Worm (Caenorhabditis elegans) whole organism, L1 larva: Measurements from ENCODE around the gene F13B6.2.
A peak's percentile ranks its signal among the peaks of the same experiment; 100 is the strongest.

Experiments
- C04F5.9 ChIP-seq: sonication (generic microtip); optimal IDR thresholded peaks from 2 replicates; lab custom pipeline; 2016; ENCODE audit warnings: missing genetic modification characterization, missing compliant biosample characterization
- Y116A8C.19 ChIP-seq: sonication (generic microtip); optimal IDR thresholded peaks from 2 replicates; lab custom pipeline; 2016; ENCODE audit warnings: missing compliant biosample characterization, missing genetic modification characterization, borderline replicate concordance
- ama-1 ChIP-seq: fragments of 150-350 bp; optimal IDR thresholded peaks from 2 replicates; lab custom pipeline; 2014
- blmp-1 ChIP-seq: fragments of 150-350 bp; optimal IDR thresholded peaks from 2 replicates; lab custom pipeline; 2014; ENCODE audit warnings: missing biosample characterization, missing genetic modification characterization
- ceh-8 ChIP-seq: fragments of 200-800 bp; sonication (Bioruptor generic); optimal IDR thresholded peaks from 2 replicates; lab custom pipeline; 2018; ENCODE audit warnings: mild to moderate bottlenecking, missing genetic modification characterization, moderate library complexity, missing compliant biosample characterization
- ceh-90 ChIP-seq: sonication (generic microtip); optimal IDR thresholded peaks from 2 replicates; lab custom pipeline; 2016; ENCODE audit warnings: missing genetic modification characterization, missing compliant biosample characterization
- efl-1 ChIP-seq, 4 experiments: fragments of 150-350 bp; optimal IDR thresholded peaks in 3 of 4; peaks in 1 of 4; 1 replicate in 1 of 4; 2 replicates in 3 of 4; lab custom pipeline; 2014; ENCODE audit warnings: missing biosample characterization in 2 of 4, missing genetic modification characterization in 2 of 4, missing genetic modification reagents in 2 of 4
- efl-3 ChIP-seq: fragments of 200-800 bp; sonication (Bioruptor generic); optimal IDR thresholded peaks from 2 replicates; lab custom pipeline; 2018; ENCODE audit warnings: mild to moderate bottlenecking, missing genetic modification characterization, missing compliant biosample characterization
- elt-2 ChIP-seq: sonication (generic microtip); optimal IDR thresholded peaks from 2 replicates; lab custom pipeline; 2016; ENCODE audit warnings: missing genetic modification characterization, mild to moderate bottlenecking, inconsistent platforms, missing compliant biosample characterization, missing genetic modification reagents
- elt-3 ChIP-seq, 6 experiments: fragments of 150-350 bp in 1 of 6; sonication (generic microtip); optimal IDR thresholded peaks; 2 replicates each; lab custom pipeline; 2017 to 2018; ENCODE audit warnings: missing biosample characterization in 6 of 6, missing genetic modification characterization in 6 of 6, inconsistent platforms in 1 of 6
- fkh-10 ChIP-seq: sonication (generic microtip); optimal IDR thresholded peaks from 2 replicates; lab custom pipeline; 2017; ENCODE audit warnings: missing biosample characterization, missing genetic modification reagents, missing genetic modification characterization
- fkh-4 ChIP-seq: sonication (generic microtip); optimal IDR thresholded peaks from 2 replicates; lab custom pipeline; 2016; ENCODE audit warnings: missing compliant biosample characterization, missing genetic modification characterization, borderline replicate concordance
- fos-1 ChIP-seq: fragments of 150-350 bp; optimal IDR thresholded peaks from 2 replicates; lab custom pipeline; 2014; ENCODE audit warnings: missing biosample characterization, missing genetic modification characterization
- grh-1 ChIP-seq: fragments of 200-800 bp; sonication (Bioruptor generic); IDR thresholded peaks from 2 replicates; pipeline ENCODE4 v1.3.6; 2022; ENCODE audit warnings: missing genetic modification reagents, missing genetic modification characterization, missing compliant biosample characterization
- hlh-17 ChIP-seq: fragments of 200-800 bp; sonication (Bioruptor generic); optimal IDR thresholded peaks from 2 replicates; lab custom pipeline; 2018; ENCODE audit warnings: missing genetic modification characterization, mild to moderate bottlenecking, missing compliant biosample characterization, moderate library complexity, borderline replicate concordance
- hpl-2 ChIP-seq: fragments of 150-350 bp; optimal IDR thresholded peaks from 2 replicates; lab custom pipeline; 2014; ENCODE audit warnings: missing biosample characterization, missing genetic modification reagents, missing genetic modification characterization
- irx-1 ChIP-seq: sonication (generic microtip); optimal IDR thresholded peaks from 2 replicates; lab custom pipeline; 2016; ENCODE audit warnings: missing genetic modification characterization, missing compliant biosample characterization
- jun-1 ChIP-seq: fragments of 150-350 bp; optimal IDR thresholded peaks from 2 replicates; lab custom pipeline; 2014; ENCODE audit warnings: missing biosample characterization, missing genetic modification reagents, missing genetic modification characterization
- lin-14 ChIP-seq: fragments of 200-800 bp; sonication (Bioruptor generic); optimal IDR thresholded peaks from 2 replicates; lab custom pipeline; 2018; ENCODE audit warnings: mild to moderate bottlenecking, missing genetic modification characterization, moderate library complexity, missing compliant biosample characterization
- lin-35 ChIP-seq, 2 experiments: fragments of 150-350 bp; optimal IDR thresholded peaks; 2 replicates each; lab custom pipeline; 2014; ENCODE audit warnings: missing biosample characterization in 2 of 2, missing genetic modification characterization in 2 of 2, missing genetic modification reagents in 2 of 2
- lir-3 ChIP-seq: sonication (generic microtip); optimal IDR thresholded peaks from 2 replicates; lab custom pipeline; 2016; ENCODE audit warnings: mild to moderate bottlenecking, missing genetic modification characterization, moderate library complexity, missing compliant biosample characterization; ENCODE audit not compliant: poor library complexity
- mdl-1 ChIP-seq, 2 experiments: fragments of 150-350 bp; optimal IDR thresholded peaks; 2 replicates each; lab custom pipeline; 2014 to 2017; ENCODE audit warnings: missing biosample characterization in 2 of 2, missing genetic modification characterization in 2 of 2, inconsistent platforms in 1 of 2
- mef-2 ChIP-seq: fragments of 150-350 bp; optimal IDR thresholded peaks from 2 replicates; lab custom pipeline; 2014; ENCODE audit warnings: missing biosample characterization, missing genetic modification characterization
- mep-1 ChIP-seq: fragments of 150-350 bp; optimal IDR thresholded peaks from 2 replicates; lab custom pipeline; 2014; ENCODE audit warnings: missing biosample characterization, missing genetic modification characterization
- nhr-11 ChIP-seq: fragments of 150-350 bp; optimal IDR thresholded peaks from 2 replicates; lab custom pipeline; 2014; ENCODE audit warnings: missing biosample characterization, missing genetic modification characterization
- nhr-20 ChIP-seq: sonication (generic microtip); optimal IDR thresholded peaks from 2 replicates; lab custom pipeline; 2016; ENCODE audit warnings: mild to moderate bottlenecking, missing genetic modification characterization, missing compliant biosample characterization
- nhr-237 ChIP-seq: fragments of 150-350 bp; optimal IDR thresholded peaks from 2 replicates; lab custom pipeline; 2014; ENCODE audit warnings: missing biosample characterization, missing genetic modification characterization
- nhr-28 ChIP-seq: fragments of 150-350 bp; optimal IDR thresholded peaks from 2 replicates; lab custom pipeline; 2014; ENCODE audit warnings: missing biosample characterization, missing genetic modification characterization
- nhr-47 ChIP-seq: sonication (generic microtip); optimal IDR thresholded peaks from 2 replicates; lab custom pipeline; 2016; ENCODE audit warnings: mild to moderate bottlenecking, missing genetic modification characterization, moderate library complexity, missing compliant biosample characterization
- nhr-71 ChIP-seq: sonication (generic microtip); optimal IDR thresholded peaks from 2 replicates; lab custom pipeline; 2016; ENCODE audit warnings: mild to moderate bottlenecking, missing genetic modification characterization, moderate library complexity, missing compliant biosample characterization
- nhr-77 ChIP-seq: fragments of 150-350 bp; optimal IDR thresholded peaks from 2 replicates; lab custom pipeline; 2014; ENCODE audit warnings: missing biosample characterization, missing genetic modification characterization
- nhr-85 ChIP-seq: sonication (generic microtip); peaks from one replicate; lab custom pipeline; 2016; ENCODE audit warnings: missing genetic modification characterization, inconsistent platforms, missing compliant biosample characterization
- sptf-1 ChIP-seq: fragments of 150-350 bp; optimal IDR thresholded peaks from 2 replicates; lab custom pipeline; 2014; ENCODE audit warnings: missing biosample characterization, missing genetic modification characterization
- tbx-2 ChIP-seq: sonication (generic microtip); optimal IDR thresholded peaks from 2 replicates; lab custom pipeline; 2016; ENCODE audit warnings: missing genetic modification characterization, missing compliant biosample characterization
- unc-30 ChIP-seq: sonication (generic microtip); optimal IDR thresholded peaks from 2 replicates; lab custom pipeline; 2017; ENCODE audit warnings: missing biosample characterization, missing genetic modification characterization
- unc-98 ChIP-seq: fragments of 200-800 bp; sonication (Bioruptor generic); IDR thresholded peaks from 2 replicates; pipeline ENCODE4 v1.3.6; 2022; ENCODE audit warnings: missing genetic modification characterization, missing compliant biosample characterization
- xbp-1 ChIP-seq: sonication (generic microtip); optimal IDR thresholded peaks from 2 replicates; lab custom pipeline; 2016; ENCODE audit warnings: missing genetic modification characterization, missing compliant biosample characterization
- zag-1 ChIP-seq: fragments of 150-350 bp; optimal IDR thresholded peaks from 2 replicates; lab custom pipeline; 2014; ENCODE audit warnings: missing biosample characterization, missing genetic modification characterization
- ztf-11 ChIP-seq, 2 experiments: sonication (generic microtip); optimal IDR thresholded peaks; 2 replicates each; lab custom pipeline; 2016 to 2017; ENCODE audit warnings: missing genetic modification characterization in 2 of 2, missing biosample characterization in 1 of 2, missing compliant biosample characterization in 1 of 2
- ztf-4 ChIP-seq: fragments of 150-350 bp; optimal IDR thresholded peaks from 2 replicates; lab custom pipeline; 2014; ENCODE audit warnings: missing biosample characterization, missing genetic modification characterization

The F13B6.2 gene

DNA sequence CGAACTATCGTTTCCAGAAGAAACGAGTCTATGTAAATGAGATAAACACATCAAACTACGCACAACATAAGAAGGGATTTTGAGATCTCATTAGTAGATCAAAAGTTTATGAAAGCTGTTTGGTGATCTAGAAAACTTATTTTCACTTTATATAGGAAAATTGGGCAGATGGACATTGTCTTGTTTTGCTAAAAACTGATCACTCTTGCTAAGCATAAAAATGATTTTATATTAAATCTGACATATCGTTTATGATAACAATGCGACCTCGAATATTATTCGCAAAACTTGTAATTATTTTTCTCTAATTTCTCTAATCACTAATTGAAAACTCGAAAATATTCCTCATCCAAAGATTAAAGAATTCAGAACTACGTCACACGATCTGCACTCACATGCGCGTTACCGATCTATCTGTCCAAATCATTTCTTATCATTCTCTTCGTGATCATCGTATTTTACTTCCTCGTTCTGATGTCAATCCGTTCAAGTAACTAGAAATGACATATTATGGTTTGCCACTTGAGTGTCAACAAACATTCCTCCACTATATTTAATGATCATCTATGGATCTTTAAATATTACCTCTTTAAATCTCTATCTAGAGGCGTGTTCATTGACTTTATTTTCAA, 9.8 kb upstream of the F13B6.2 start, which contains the start of gene F55G1.7:
F55G1.7 (minus strand) TSS at position 51 of the 632 bp plus-strand sequence.
- TF ChIP-seq lin-35 (GFP tag; optimal IDR thresholded peaks at IDR 0.05; lab: Kevin White, UChicago) (peak in 1 of 2 experiments; percentile 35), nhr-47 (tag; lab: Kevin White, UChicago) (no peak), ztf-4 (tag; lab: Kevin White, UChicago) (no peak), irx-1 (tag; lab: Kevin White, UChicago) (no peak), blmp-1 (peak; percentile 55), mdl-1 (tag; optimal IDR thresholded peaks at IDR 0.05; lab: Kevin White, UChicago) (no peak), elt-3 (tag; optimal IDR thresholded peaks at IDR 0.05; lab: Kevin White, UChicago) (peak in 5 of 6 experiments; percentile 13 to 90 (median 29)), zag-1 (tag; lab: Kevin White, UChicago) (no peak), nhr-85 (tag; lab: Kevin White, UChicago) (peak; percentile 54), efl-1 (optimal IDR thresholded peaks at IDR 0.05; lab: Kevin White, UChicago) (no peak), efl-1 (GFP tag; optimal IDR thresholded peaks at IDR 0.05 in 1 of 2; lab: Kevin White, UChicago) (peak in 1 of 2 experiments; percentile 20), ceh-8 (GFP tag; lab: Kevin White, UChicago) (no peak), lin-14 (GFP tag; lab: Kevin White, UChicago) (peak; percentile 45), nhr-28 (tag; lab: Kevin White, UChicago) (no peak), nhr-20 (tag; lab: Kevin White, UChicago) (peak; percentile 66), hlh-17 (GFP tag; lab: Kevin White, UChicago) (no peak), nhr-237 (tag; lab: Kevin White, UChicago) (no peak), fkh-10 (GFP tag; lab: Kevin White, UChicago) (no peak), nhr-71 (tag; lab: Kevin White, UChicago) (no peak), tbx-2 (peak; percentile 56), unc-98 (no peak), ztf-11 (tag; optimal IDR thresholded peaks at IDR 0.05; lab: Kevin White, UChicago) (no peak)

DNA sequence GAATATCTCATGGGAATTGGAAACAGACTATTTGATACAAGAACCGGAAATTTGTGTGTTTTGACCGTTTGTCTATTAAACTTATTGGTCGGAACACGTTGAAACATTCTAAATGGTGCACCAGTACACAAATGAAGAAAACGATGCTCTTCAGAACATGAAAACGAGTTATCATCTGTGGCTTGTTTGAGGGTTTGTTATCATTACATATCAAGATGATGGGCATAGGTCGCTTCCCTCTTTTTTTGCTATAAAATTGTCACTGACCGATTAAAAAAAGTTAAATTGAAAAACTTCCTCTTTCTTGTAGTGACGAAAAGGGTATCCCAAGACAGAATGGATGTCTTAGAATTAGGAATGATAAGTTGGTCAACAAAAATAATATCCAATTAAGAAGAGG, 8.5 kb upstream of the F13B6.2 start:
- TF ChIP-seq ama-1 (no peak), mef-2 (tag; lab: Kevin White, UChicago) (no peak), unc-30 (tag; lab: Kevin White, UChicago) (no peak), Y116A8C.19 (no peak), efl-3 (GFP tag; lab: Kevin White, UChicago) (no peak), mep-1 (tag; lab: Kevin White, UChicago) (no peak), mdl-1 (tag; optimal IDR thresholded peaks at IDR 0.05; lab: Kevin White, UChicago) (no peak)

DNA sequence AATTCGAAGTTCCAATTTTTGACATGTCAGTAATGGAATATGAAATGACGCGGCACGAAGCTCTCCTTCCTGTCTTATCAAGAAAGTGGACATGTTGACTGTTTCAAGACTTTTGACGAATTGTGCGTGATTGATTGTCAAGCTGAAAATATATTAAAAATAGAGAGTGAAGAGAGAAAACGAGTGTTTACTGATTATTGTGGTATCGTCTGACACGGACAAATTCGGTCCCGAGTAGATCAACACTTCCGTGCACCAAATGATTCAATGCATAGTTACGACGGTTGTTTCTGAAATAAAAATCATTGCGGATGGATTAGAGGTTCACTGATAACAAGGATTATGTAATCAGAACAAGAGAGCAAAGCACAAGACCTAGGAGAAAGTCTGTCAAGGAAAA, 7.0 kb upstream of the F13B6.2 start:
- peak; percentile 46 for TF ChIP-seq elt-2 (tag; lab: Kevin White, UChicago)
- no peak for TF ChIP-seq fkh-10 (GFP tag; lab: Kevin White, UChicago)
- no peak for TF ChIP-seq grh-1 (GFP tag; lab: Robert Waterston, UW)
- no peak for TF ChIP-seq efl-3 (GFP tag; lab: Kevin White, UChicago)
- TF ChIP-seq nhr-77 (tag; lab: Kevin White, UChicago) = no peak
- TF ChIP-seq fos-1 (tag; lab: Kevin White, UChicago) = no peak
- no peak for TF ChIP-seq unc-98
- peak; percentile 55 for TF ChIP-seq jun-1 (tag; lab: Kevin White, UChicago)
- no peak for TF ChIP-seq efl-1 (optimal IDR thresholded peaks at IDR 0.05; lab: Kevin White, UChicago)
- TF ChIP-seq efl-1 (GFP tag; optimal IDR thresholded peaks at IDR 0.05 in 1 of 2; lab: Kevin White, UChicago) = peak in 1 of 2 experiments; percentile 33
- no peak for TF ChIP-seq fkh-4 (tag; lab: Kevin White, UChicago)
- no peak for TF ChIP-seq nhr-28 (tag; lab: Kevin White, UChicago)
- TF ChIP-seq, all 84 proteins: peak for 3

DNA sequence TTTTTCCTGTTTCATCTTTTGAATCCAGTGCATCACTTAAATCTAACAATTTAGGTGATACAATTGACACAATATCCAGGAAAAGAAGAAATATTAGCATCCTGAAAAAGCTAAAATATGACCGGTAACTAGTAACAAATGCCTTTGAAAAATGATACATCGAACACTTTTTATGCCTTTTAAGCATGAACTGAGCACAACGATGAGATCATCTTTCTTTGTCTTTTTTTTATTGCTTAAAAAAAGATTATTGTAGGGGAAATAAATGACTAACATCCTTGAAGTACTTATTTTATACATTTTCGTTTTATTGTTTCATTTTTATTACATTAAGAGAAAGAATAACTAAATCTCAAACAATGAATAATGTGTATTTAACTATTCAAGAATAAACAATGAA, 5.7 kb upstream of the F13B6.2 start, which contains the start of gene F13B6.3:
F13B6.3 (minus strand) TSS at position 101 of the 400 bp plus-strand sequence.
- no peak for TF ChIP-seq hpl-2 (GFP tag; lab: Kevin White, UChicago)
- no peak for TF ChIP-seq mdl-1 (tag; optimal IDR thresholded peaks at IDR 0.05; lab: Kevin White, UChicago)
- no peak for TF ChIP-seq C04F5.9 (tag; lab: Kevin White, UChicago)
- TF ChIP-seq lir-3 (tag; lab: Kevin White, UChicago) = no peak
- TF ChIP-seq efl-1 (optimal IDR thresholded peaks at IDR 0.05; lab: Kevin White, UChicago) = no peak
- no peak for TF ChIP-seq efl-1 (GFP tag; optimal IDR thresholded peaks at IDR 0.05 in 1 of 2; lab: Kevin White, UChicago)
- TF ChIP-seq elt-3 (tag; optimal IDR thresholded peaks at IDR 0.05; lab: Kevin White, UChicago) = no peak
- no peak for TF ChIP-seq ceh-90 (tag; lab: Kevin White, UChicago)
- no peak for TF ChIP-seq xbp-1 (tag; lab: Kevin White, UChicago)
- no peak for TF ChIP-seq blmp-1
- TF ChIP-seq sptf-1 (tag; lab: Kevin White, UChicago) = no peak
- no peak for TF ChIP-seq nhr-11
